Worm (Caenorhabditis elegans): ENCODE data around the gene str-159.

Gene str-159

DNA sequence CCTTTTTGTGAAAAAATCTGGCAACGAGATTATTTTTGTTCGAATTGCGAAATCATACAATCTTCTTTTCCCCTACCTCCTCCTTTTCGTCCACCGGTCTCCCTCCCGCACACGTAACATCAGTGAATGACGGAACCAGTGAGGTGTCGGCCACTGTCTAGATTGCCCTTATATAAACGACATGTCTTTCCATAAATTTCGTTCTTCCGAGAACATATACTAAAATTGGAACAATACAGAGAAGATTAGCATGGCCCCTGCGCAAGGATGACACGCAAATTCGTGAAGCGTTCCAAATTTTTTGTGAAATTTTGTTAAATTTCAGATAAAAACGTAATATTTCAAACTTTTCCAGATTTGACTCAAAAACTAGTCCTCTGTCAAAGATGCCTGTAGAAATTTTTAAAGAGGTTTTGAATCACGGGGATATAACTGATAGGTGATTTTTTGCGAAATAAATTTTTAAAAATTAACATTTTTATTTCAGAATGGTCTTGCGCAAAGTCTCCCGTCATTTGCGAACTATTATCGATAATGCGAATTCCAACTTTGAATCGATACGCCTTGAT is 21.7 kb downstream of the str-159 start (continued):
- TF ChIP-seq nhr-6 (tag; optimal IDR thresholded peaks at IDR 0.05): no peak
- TF ChIP-seq mdl-1 (tag; optimal IDR thresholded peaks at IDR 0.05): no peak
- TF ChIP-seq daf-19 (GFP tag; conservative IDR thresholded peaks at IDR 0.05): 0 out of 2 replicates have a peak, but pooled peaks have one; percentile 29
- no peak; the same call in 1 of the 2 replicates for TF ChIP-seq tra-1 (GFP tag; IDR thresholded peaks at IDR 0.05)
- no peak for TF ChIP-seq arid-1 (GFP tag; conservative IDR thresholded peaks at IDR 0.05)
- no peak for TF ChIP-seq hif-1 (tag; optimal IDR thresholded peaks at IDR 0.05)
- no peak for TF ChIP-seq lin-13 (GFP tag; optimal IDR thresholded peaks at IDR 0.05)

- no peak for TF ChIP-seq lin-13 (GFP tag; optimal IDR thresholded peaks at IDR 0.05)
- TF ChIP-seq unc-62 (GFP tag; optimal IDR thresholded peaks at IDR 0.05 in 1 of 2): peak in 1 of 2 experiments; percentile 4
- no peak for TF ChIP-seq unc-62 (tag; optimal IDR thresholded peaks at IDR 0.05)
- no peak for TF ChIP-seq egl-27 (tag; optimal IDR thresholded peaks at IDR 0.05)
Measured at ce11 chrIV:4934103-4934502, 25.0 kb downstream of the str-159 start, which contains the start of gene str-153. str-153 (plus strand) TSS chrIV:4934403.

ce11 chrIV:4937647-4938046 is 28.5 kb downstream of the str-159 start, which contains the start of gene fbxa-86:
fbxa-86 (minus strand) TSS chrIV:4938013.
- TF ChIP-seq spr-1 (tag; optimal IDR thresholded peaks at IDR 0.05): no peak
- TF ChIP-seq unc-130 (GFP tag; optimal IDR thresholded peaks at IDR 0.05): no peak
- no peak for TF ChIP-seq ZK546.5 (tag; optimal IDR thresholded peaks at IDR 0.05)
- TF ChIP-seq nhr-111 (GFP tag; optimal IDR thresholded peaks at IDR 0.05): no peak
- no peak for TF ChIP-seq lin-1 (GFP tag; IDR thresholded peaks at IDR 0.05)
- no peak for TF ChIP-seq Y75B8A.6 (GFP tag; IDR thresholded peaks at IDR 0.05)
- TF ChIP-seq pqm-1 (tag; optimal IDR thresholded peaks at IDR 0.05): peak; percentile 9
- no peak for TF ChIP-seq hif-1 (tag; optimal IDR thresholded peaks at IDR 0.05)
- TF ChIP-seq saeg-2 (GFP tag; IDR thresholded peaks at IDR 0.05): no peak
- TF ChIP-seq zip-2 (tag; optimal IDR thresholded peaks at IDR 0.05): no peak
- TF ChIP-seq unc-62 (GFP tag; optimal IDR thresholded peaks at IDR 0.05 in 1 of 2): peak in 1 of 2 experiments; percentile 7
- TF ChIP-seq unc-62 (tag; optimal IDR thresholded peaks at IDR 0.05): no peak

- TF ChIP-seq nhr-28 (tag; optimal IDR thresholded peaks at IDR 0.05): no peak
- no peak for TF ChIP-seq nhr-25 (tag; optimal IDR thresholded peaks at IDR 0.05; ENCODE audit: borderline replicate concordance, insufficient read depth)
- no peak for TF ChIP-seq ceh-44 (GFP tag; IDR thresholded peaks at IDR 0.05)
- no peak for TF ChIP-seq mdt-29 (GFP tag; IDR thresholded peaks at IDR 0.05)
- no peak for TF ChIP-seq nhr-102 (tag; optimal IDR thresholded peaks at IDR 0.05)
Measured at ce11 chrIV:4938664-4939063, 29.5 kb downstream of the str-159 start, which contains the start of gene str-168. str-168 (plus strand) TSS chrIV:4938964.

- TF ChIP-seq dve-1 (tag; optimal IDR thresholded peaks at IDR 0.05; ENCODE audit: insufficient read depth) (no peak), daf-12 (tag; optimal IDR thresholded peaks at IDR 0.05) (no peak), spr-1 (tag; optimal IDR thresholded peaks at IDR 0.05) (no peak), pqm-1 (tag; optimal IDR thresholded peaks at IDR 0.05) (no peak), attf-4 (tag; optimal IDR thresholded peaks at IDR 0.05) (no peak), nhr-237 (tag; optimal IDR thresholded peaks at IDR 0.05) (no peak), Y48G9A.11 (GFP tag; IDR thresholded peaks at IDR 0.05) (no peak), ZK546.5 (tag; optimal IDR thresholded peaks at IDR 0.05) (no peak), dmd-8 (GFP tag; IDR thresholded peaks at IDR 0.05) (no peak), madf-9 (GFP tag; conservative IDR thresholded peaks at IDR 0.05) (no peak), ZK337.2 (GFP tag; IDR thresholded peaks at IDR 0.05) (no peak), nhr-25 (tag; optimal IDR thresholded peaks at IDR 0.05; ENCODE audit: borderline replicate concordance, insufficient read depth) (no peak), daf-8 (GFP tag; IDR thresholded peaks at IDR 0.05) (no peak), F49E8.2 (tag; optimal IDR thresholded peaks at IDR 0.05; ENCODE audit: borderline replicate concordance) (no peak), duxl-1 (tag; optimal IDR thresholded peaks at IDR 0.05; ENCODE audit: poor library complexity) (no peak), hif-1 (tag; optimal IDR thresholded peaks at IDR 0.05) (no peak), lin-38 (GFP tag; IDR thresholded peaks at IDR 0.05) (no peak), egl-27 (tag; optimal IDR thresholded peaks at IDR 0.05) (no peak), skn-1 (tag; optimal IDR thresholded peaks at IDR 0.05) (no peak), nhr-48 (tag; optimal IDR thresholded peaks at IDR 0.05) (no peak)
Measured at ce11 chrIV:4941681-4942080, 32.5 kb downstream of the str-159 start, which contains the start of gene Y9C9A.5. Y9C9A.5 (plus strand) TSS chrIV:4941981.
